Fruit fly (Drosophila melanogaster) whole organism, embryonic: ENCODE data around the gene Pgant2.

Source experiments
- Aef1 ChIP-seq: fragments of 200-800 bp; sonication (Bioruptor generic); IDR thresholded peaks from 3 replicates; pipeline ENCODE4 v1.3.6; 2022; ENCODE audit warnings: missing biosample characterization, missing genetic modification characterization
- CG10274 ChIP-seq: fragments of 200-800 bp; sonication (Bioruptor generic); optimal IDR thresholded peaks from 3 replicates; lab custom pipeline; 2017; ENCODE audit warnings: missing biosample characterization, mild to moderate bottlenecking, missing genetic modification characterization
- CG10543 ChIP-seq: fragments of 200-800 bp; sonication (Bioruptor generic); optimal IDR thresholded peaks from 3 replicates; lab custom pipeline; 2017; ENCODE audit warnings: missing biosample characterization, mild to moderate bottlenecking, missing genetic modification characterization, moderate library complexity
- CG10565 ChIP-seq: fragments of 200-800 bp; sonication (Bioruptor generic); optimal IDR thresholded peaks from 3 replicates; lab custom pipeline; 2016; ENCODE audit warnings: missing biosample characterization, mild to moderate bottlenecking, missing genetic modification characterization
- CG10979 ChIP-seq: fragments of 200-800 bp; sonication (Bioruptor generic); optimal IDR thresholded peaks from 2 replicates; lab custom pipeline; 2018; ENCODE audit warnings: missing biosample characterization, mild to moderate bottlenecking, missing genetic modification characterization, moderate library complexity
- CG12391 ChIP-seq: fragments of 200-800 bp; sonication (Bioruptor generic); optimal IDR thresholded peaks from 3 replicates; lab custom pipeline; 2018; ENCODE audit warnings: missing biosample characterization, mild to moderate bottlenecking, missing genetic modification characterization, moderate library complexity
- CG1792 ChIP-seq: fragments of 200-800 bp; sonication (Bioruptor generic); optimal IDR thresholded peaks from 2 replicates; lab custom pipeline; 2016; ENCODE audit warnings: missing biosample characterization, missing genetic modification characterization
- CG18262 ChIP-seq: fragments of 200-800 bp; optimal IDR thresholded peaks from 3 replicates; lab custom pipeline; 2019; ENCODE audit warnings: missing biosample characterization, mild to moderate bottlenecking, missing genetic modification characterization, moderate library complexity
- CG2116 ChIP-seq: fragments of 200-800 bp; sonication (Bioruptor generic); optimal IDR thresholded peaks from 3 replicates; lab custom pipeline; 2018; ENCODE audit warnings: missing biosample characterization, mild to moderate bottlenecking, missing genetic modification characterization
- CG2875 ChIP-seq: fragments of 200-800 bp; sonication (Bioruptor generic); optimal IDR thresholded peaks from 2 replicates; lab custom pipeline; 2017; ENCODE audit warnings: missing biosample characterization, mild to moderate bottlenecking, missing genetic modification characterization, missing genetic modification reagents
- CG3065 ChIP-seq: fragments of 200-800 bp; sonication (Bioruptor generic); optimal IDR thresholded peaks from 2 replicates; lab custom pipeline; 2016; ENCODE audit warnings: missing biosample characterization, missing genetic modification characterization
- CG32767 ChIP-seq: fragments of 200-800 bp; sonication (Bioruptor generic); IDR thresholded peaks from 2 replicates; pipeline ENCODE4 v1.3.6; 2022; ENCODE audit warnings: missing biosample characterization, missing genetic modification characterization
- CG3995 ChIP-seq: fragments of 200-800 bp; sonication (Bioruptor generic); optimal IDR thresholded peaks from 3 replicates; lab custom pipeline; 2016; ENCODE audit warnings: missing biosample characterization, missing genetic modification characterization
- CG4404 ChIP-seq: fragments of 200-800 bp; sonication (Bioruptor generic); IDR thresholded peaks from 2 replicates; pipeline ENCODE4 v1.3.6; 2022; ENCODE audit warnings: missing biosample characterization, missing genetic modification characterization
- CG4820 ChIP-seq: fragments of 200-800 bp; sonication (Bioruptor generic); optimal IDR thresholded peaks from 3 replicates; lab custom pipeline; 2016; ENCODE audit warnings: missing biosample characterization, missing genetic modification characterization
- CG5180 ChIP-seq: fragments of 200-800 bp; sonication (Bioruptor generic); optimal IDR thresholded peaks from 3 replicates; lab custom pipeline; 2017; ENCODE audit warnings: missing biosample characterization, missing genetic modification characterization, mild to moderate bottlenecking, moderate library complexity, missing genetic modification reagents
- CG6791 ChIP-seq: fragments of 200-800 bp; sonication (Bioruptor generic); IDR thresholded peaks from 3 replicates; pipeline ENCODE4 v1.3.6; 2022; ENCODE audit warnings: missing biosample characterization, missing genetic modification characterization; ENCODE audit not compliant: partially characterized antibody
- CG8089 ChIP-seq: fragments of 200-800 bp; sonication (Bioruptor generic); optimal IDR thresholded peaks from 3 replicates; lab custom pipeline; 2016; ENCODE audit warnings: missing biosample characterization, missing genetic modification characterization
- CG9215 ChIP-seq: fragments of 200-800 bp; sonication (Bioruptor generic); IDR thresholded peaks from 2 replicates; pipeline ENCODE4 v1.3.6; 2022; ENCODE audit warnings: missing biosample characterization, missing genetic modification characterization
- CG9817 ChIP-seq: fragments of 200-800 bp; sonication (Bioruptor generic); optimal IDR thresholded peaks from 2 replicates; lab custom pipeline; 2018; ENCODE audit warnings: missing biosample characterization, mild to moderate bottlenecking, missing genetic modification characterization, moderate library complexity
- CHES-1-like ChIP-seq: fragments of 200-800 bp; sonication (Bioruptor generic); optimal IDR thresholded peaks from 2 replicates; lab custom pipeline; 2016; ENCODE audit warnings: missing biosample characterization, missing genetic modification characterization
- D19A ChIP-seq: fragments of 200-800 bp; optimal IDR thresholded peaks from 3 replicates; lab custom pipeline; 2019; ENCODE audit warnings: missing biosample characterization, mild to moderate bottlenecking, missing genetic modification characterization, moderate library complexity
- Dbx ChIP-seq: fragments of 200-800 bp; sonication (Bioruptor generic); IDR thresholded peaks from 3 replicates; pipeline ENCODE4 v1.3.6; 2022; ENCODE audit warnings: missing biosample characterization, missing genetic modification characterization
- MBD-R2 ChIP-seq: fragments of 200-800 bp; sonication (Bioruptor generic); IDR thresholded peaks from 2 replicates; pipeline ENCODE4 v1.3.6; 2022; ENCODE audit warnings: missing biosample characterization, missing genetic modification characterization
- Med ChIP-seq: fragments of 200-800 bp; sonication (Bioruptor generic); peaks from one replicate; lab custom pipeline; 2016; ENCODE audit warnings: missing biosample characterization, missing genetic modification characterization, mild to moderate bottlenecking, inconsistent platforms, moderate library complexity
- NK7.1 ChIP-seq: fragments of 200-800 bp; sonication (Bioruptor generic); optimal IDR thresholded peaks from 3 replicates; lab custom pipeline; 2016; ENCODE audit warnings: missing biosample characterization, missing genetic modification characterization
- Sry-δ ChIP-seq: fragments of 200-800 bp; sonication (Bioruptor generic); optimal IDR thresholded peaks from 2 replicates; lab custom pipeline; 2016; ENCODE audit warnings: missing biosample characterization, missing genetic modification characterization
- Ssrp ChIP-seq: fragments of 200-800 bp; sonication (Bioruptor generic); optimal IDR thresholded peaks from 2 replicates; lab custom pipeline; 2018; ENCODE audit warnings: missing biosample characterization, mild to moderate bottlenecking, missing genetic modification characterization, moderate library complexity
- Tbp ChIP-seq: fragments of >200 bp; optimal IDR thresholded peaks from 2 replicates; lab custom pipeline; 2018; ENCODE audit warnings: missing biosample characterization, missing genetic modification characterization
- Trl ChIP-seq, 3 experiments: fragments of >200 bp in 2 of 3; fragments of 200-800 bp in 1 of 3; sonication (Bioruptor generic) in 1 of 3; optimal IDR thresholded peaks; 2 replicates in 1 of 3; 3 replicates in 2 of 3; lab custom pipeline; 2016 to 2017; ENCODE audit warnings: missing biosample characterization in 1 of 3, missing genetic modification characterization in 1 of 3
- cas ChIP-seq: fragments of 200-800 bp; sonication (Bioruptor generic); IDR thresholded peaks from 2 replicates; pipeline ENCODE4 v1.3.6; 2022; ENCODE audit warnings: missing biosample characterization, missing genetic modification characterization
- dpn ChIP-seq, 2 experiments: fragments of 200-800 bp; sonication (Bioruptor generic); optimal IDR thresholded peaks; 3 replicates each; lab custom pipeline; 2016; ENCODE audit warnings: missing biosample characterization in 2 of 2, missing genetic modification characterization in 2 of 2
- en ChIP-seq: fragments of 200-800 bp; sonication (Bioruptor generic); optimal IDR thresholded peaks from 2 replicates; lab custom pipeline; 2016; ENCODE audit warnings: missing biosample characterization, missing genetic modification characterization
- fd3F ChIP-seq: fragments of 200-800 bp; sonication (Bioruptor generic); optimal IDR thresholded peaks from 2 replicates; lab custom pipeline; 2018; ENCODE audit warnings: missing biosample characterization, mild to moderate bottlenecking, missing genetic modification characterization, moderate library complexity
- fd64A ChIP-seq: fragments of 200-800 bp; sonication (Bioruptor generic); optimal IDR thresholded peaks from 3 replicates; lab custom pipeline; 2018; ENCODE audit warnings: missing biosample characterization, mild to moderate bottlenecking, missing genetic modification characterization
- fu2 ChIP-seq: fragments of 200-800 bp; sonication (Bioruptor generic); optimal IDR thresholded peaks from 2 replicates; lab custom pipeline; 2016; ENCODE audit warnings: missing biosample characterization, missing genetic modification characterization
- gt ChIP-seq: fragments of 200-800 bp; sonication (Bioruptor generic); IDR thresholded peaks from 2 replicates; pipeline ENCODE4 v1.3.6; 2022; ENCODE audit warnings: missing biosample characterization, missing genetic modification characterization
- her ChIP-seq: fragments of 200-800 bp; sonication (Bioruptor generic); optimal IDR thresholded peaks from 2 replicates; lab custom pipeline; 2016; ENCODE audit warnings: missing biosample characterization, missing genetic modification characterization
- kay ChIP-seq: fragments of 200-800 bp; sonication (Bioruptor generic); optimal IDR thresholded peaks from 2 replicates; lab custom pipeline; 2016; ENCODE audit warnings: missing biosample characterization, missing genetic modification characterization
- lmd ChIP-seq: fragments of 200-800 bp; sonication (Bioruptor generic); IDR thresholded peaks from 2 replicates; pipeline ENCODE4 v1.3.6; 2022; ENCODE audit warnings: missing biosample characterization, missing genetic modification characterization
- lola ChIP-seq, 3 experiments: fragments of >200 bp in 2 of 3; fragments of 200-800 bp in 1 of 3; sonication (Bioruptor generic) in 1 of 3; optimal IDR thresholded peaks; 2 replicates each; lab custom pipeline; 2017 to 2019; ENCODE audit warnings: missing biosample characterization in 3 of 3, missing genetic modification characterization in 3 of 3, mild to moderate bottlenecking in 1 of 3, moderate library complexity in 1 of 3
- nerfin-1 ChIP-seq: fragments of 200-800 bp; sonication (Bioruptor generic); optimal IDR thresholded peaks from 3 replicates; lab custom pipeline; 2019; ENCODE audit warnings: missing biosample characterization, mild to moderate bottlenecking, missing genetic modification characterization, moderate library complexity
- ranshi ChIP-seq: fragments of 200-800 bp; sonication (Bioruptor generic); IDR thresholded peaks from 2 replicates; pipeline ENCODE4 v1.3.6; 2022; ENCODE audit warnings: missing biosample characterization, missing genetic modification characterization
- row ChIP-seq: fragments of 200-800 bp; sonication (Bioruptor generic); IDR thresholded peaks from 3 replicates; pipeline ENCODE4 v1.3.6; 2022; ENCODE audit warnings: missing biosample characterization, missing genetic modification characterization
- run ChIP-seq: fragments of 200-800 bp; sonication (Bioruptor generic); optimal IDR thresholded peaks from 3 replicates; lab custom pipeline; 2018; ENCODE audit warnings: missing biosample characterization, mild to moderate bottlenecking, missing genetic modification characterization
- so ChIP-seq: fragments of 200-800 bp; sonication (Bioruptor generic); IDR thresholded peaks from 3 replicates; pipeline ENCODE4 v1.3.6; 2022; ENCODE audit warnings: missing biosample characterization, missing genetic modification characterization
- tap ChIP-seq: fragments of 200-800 bp; optimal IDR thresholded peaks from 3 replicates; lab custom pipeline; 2019; ENCODE audit warnings: missing biosample characterization, mild to moderate bottlenecking, missing genetic modification characterization, moderate library complexity
- wek ChIP-seq: fragments of 200-800 bp; sonication (Bioruptor generic); optimal IDR thresholded peaks from 3 replicates; lab custom pipeline; 2018; ENCODE audit warnings: missing biosample characterization, mild to moderate bottlenecking, missing genetic modification characterization, moderate library complexity
- zen2 ChIP-seq: fragments of 200-800 bp; sonication (Bioruptor generic); IDR thresholded peaks from 3 replicates; pipeline ENCODE4 v1.3.6; 2022; ENCODE audit warnings: missing biosample characterization, missing genetic modification characterization; ENCODE audit not compliant: partially characterized antibody

The Pgant2 gene

DNA sequence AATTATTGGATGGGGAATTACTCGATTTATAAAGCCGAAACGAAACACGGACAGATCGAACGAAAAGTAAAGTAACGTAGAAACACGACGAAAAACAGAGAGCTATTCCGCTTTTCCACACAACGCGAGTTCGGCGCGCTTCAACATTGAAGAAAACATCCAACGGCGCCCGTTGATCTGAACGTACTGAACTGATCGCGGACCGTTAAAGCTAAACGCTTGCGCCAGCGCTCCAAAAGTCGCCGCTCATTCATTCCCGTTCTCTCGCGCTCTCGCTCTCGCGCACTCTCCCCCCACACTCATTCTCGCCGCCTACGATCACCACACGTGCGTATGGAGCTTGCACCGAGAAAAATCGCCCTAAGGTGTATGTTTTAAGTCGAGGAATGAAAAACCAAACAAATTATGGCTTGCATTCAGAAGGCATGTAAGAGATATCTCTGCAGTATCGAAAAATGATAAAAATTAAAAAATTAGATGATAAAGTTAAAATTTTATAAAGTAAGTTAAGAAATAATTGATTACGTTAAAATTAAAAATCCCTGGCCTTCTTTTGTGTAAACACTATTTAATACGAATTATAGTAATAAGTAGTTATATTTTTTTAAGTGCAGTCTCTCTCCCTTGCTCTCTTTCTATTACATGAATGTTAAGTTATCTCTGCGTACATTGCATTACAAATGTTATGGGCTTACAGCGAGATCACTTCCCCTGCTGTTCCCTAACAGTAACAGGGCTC lies 71.7 kb downstream of the Pgant2 start, which contains the start of gene E23 (continued):
- TF ChIP-seq CG10979 (tag; lab: Kevin White, UChicago) (peak; percentile 99), dpn (GFP tag; optimal IDR thresholded peaks at IDR 0.05; lab: Kevin White, UChicago) (peak; percentile 96 to 99), CG4404 (GFP tag; lab: Robert Waterston, UW) (peak; percentile 94), fd64A (GFP tag; lab: Kevin White, UChicago) (peak; percentile 92), CG8089 (GFP tag; lab: Kevin White, UChicago) (peak; percentile 92), gt (peak; percentile 91), Aef1 (GFP tag; lab: Robert Waterston, UW) (peak; percentile 98), CG6791 (GFP tag; lab: Robert Waterston, UW) (no peak), CG10565 (peak; percentile 89), CG3065 (peak; percentile 96), CHES-1-like (peak; percentile 95), cas (GFP tag; lab: Robert Waterston, UW) (peak; percentile 95), CG2875 (GFP tag; lab: Kevin White, UChicago) (peak; percentile 99), lola (GFP tag; optimal IDR thresholded peaks at IDR 0.05; lab: Kevin White, UChicago) (peak in 1 of 3 experiments; percentile 100), CG2116 (peak; percentile 93), Med (GFP tag; lab: Kevin White, UChicago) (peak; percentile 98), zen2 (no peak; the same call in 2 of the 3 replicates), fu2 (GFP tag; lab: Kevin White, UChicago) (peak; percentile 94), MBD-R2 (GFP tag; lab: Robert Waterston, UW) (peak; percentile 92), nerfin-1 (tag; lab: Kevin White, UChicago) (peak; percentile 98), CG5180 (GFP tag; lab: Kevin White, UChicago) (peak; percentile 93), CG9817 (tag; lab: Kevin White, UChicago) (peak; percentile 97), row (GFP tag; lab: Robert Waterston, UW) (peak; percentile 99), D19A (tag; lab: Kevin White, UChicago) (peak; percentile 98), CG4820 (peak; percentile 98), Dbx (GFP tag; lab: Robert Waterston, UW) (peak; percentile 98), her (peak; percentile 83), run (tag; lab: Kevin White, UChicago) (peak; percentile 99), ranshi (GFP tag; lab: Robert Waterston, UW) (peak; percentile 97), wek (GFP tag; lab: Kevin White, UChicago) (peak; percentile 80), CG10274 (GFP tag; lab: Kevin White, UChicago) (peak; percentile 89), Tbp (no peak), Trl (optimal IDR thresholded peaks at IDR 0.05; lab: Kevin White, UChicago) (peak; percentile 88 to 97), Trl (GFP tag; optimal IDR thresholded peaks at IDR 0.05; lab: Kevin White, UChicago) (peak; percentile 94), CG18262 (peak; percentile 100), en (GFP tag; lab: Kevin White, UChicago) (peak; percentile 76), lmd (GFP tag; lab: Robert Waterston, UW) (peak; percentile 99), CG10543 (peak; percentile 99), Sry-δ (GFP tag; lab: Kevin White, UChicago) (peak; percentile 51), CG32767 (peak; percentile 97), NK7.1 (GFP tag; lab: Kevin White, UChicago) (peak; percentile 91), so (GFP tag; lab: Robert Waterston, UW) (peak; percentile 98), CG1792 (peak; percentile 86), CG3995 (GFP tag; lab: Kevin White, UChicago) (peak; percentile 71), Ssrp (peak; percentile 99), fd3F (GFP tag; lab: Kevin White, UChicago) (peak; percentile 97), CG9215 (GFP tag; lab: Robert Waterston, UW) (peak; percentile 95), CG12391 (peak; percentile 100), tap (peak; percentile 97), kay (GFP tag; lab: Kevin White, UChicago) (peak; percentile 97)
